Fruit fly (Drosophila melanogaster) whole organism, embryonic: Measurements from ENCODE around the gene CG32554.
A peak's percentile ranks its signal among the peaks of the same experiment; 100 is the strongest.

Experiments
- B-H1 ChIP-seq: fragments of 200-800 bp; sonication (Bioruptor generic); IDR thresholded peaks from 3 replicates; pipeline ENCODE4 v1.3.6; 2022; ENCODE audit warnings: missing biosample characterization, missing genetic modification characterization
- B-H2 ChIP-seq: fragments of 200-800 bp; sonication (Bioruptor generic); optimal IDR thresholded peaks from 2 replicates; lab custom pipeline; 2018; ENCODE audit warnings: missing biosample characterization, mild to moderate bottlenecking, missing genetic modification characterization
- CG10431 ChIP-seq: fragments of 200-800 bp; sonication (Bioruptor generic); optimal IDR thresholded peaks from 3 replicates; lab custom pipeline; 2018; ENCODE audit warnings: missing biosample characterization, mild to moderate bottlenecking, missing genetic modification characterization
- CG10462 ChIP-seq: fragments of 200-800 bp; sonication (Bioruptor generic); optimal IDR thresholded peaks from 2 replicates; lab custom pipeline; 2016; ENCODE audit warnings: missing biosample characterization, missing genetic modification characterization
- CG14441 ChIP-seq: fragments of 200-800 bp; sonication (Bioruptor generic); IDR thresholded peaks from 2 replicates; pipeline ENCODE4 v1.3.6; 2022; ENCODE audit warnings: missing biosample characterization, missing genetic modification characterization
- CG14710 ChIP-seq: fragments of 200-800 bp; sonication (Bioruptor generic); optimal IDR thresholded peaks from 3 replicates; lab custom pipeline; 2019; ENCODE audit warnings: missing biosample characterization, mild to moderate bottlenecking, missing genetic modification characterization, moderate library complexity
- CG15073 ChIP-seq: fragments of 200-800 bp; sonication (Bioruptor generic); optimal IDR thresholded peaks from 2 replicates; lab custom pipeline; 2016; ENCODE audit warnings: missing biosample characterization, missing genetic modification characterization
- CG15269 ChIP-seq: fragments of 200-800 bp; sonication (Bioruptor generic); optimal IDR thresholded peaks from 2 replicates; lab custom pipeline; 2018; ENCODE audit warnings: missing biosample characterization, mild to moderate bottlenecking, missing genetic modification characterization, moderate library complexity
- CG1602 ChIP-seq: fragments of 200-800 bp; sonication (Bioruptor generic); optimal IDR thresholded peaks from 3 replicates; lab custom pipeline; 2016; ENCODE audit warnings: missing biosample characterization, missing genetic modification characterization
- CG17385 ChIP-seq: fragments of 200-800 bp; sonication (Bioruptor generic); optimal IDR thresholded peaks from 3 replicates; lab custom pipeline; 2018; ENCODE audit warnings: missing biosample characterization, mild to moderate bottlenecking, missing genetic modification characterization
- CG17802 ChIP-seq: fragments of 200-800 bp; sonication (Bioruptor generic); optimal IDR thresholded peaks from 2 replicates; lab custom pipeline; 2018; ENCODE audit warnings: missing biosample characterization, mild to moderate bottlenecking, missing genetic modification characterization, moderate library complexity
- CG18764 ChIP-seq: fragments of 200-800 bp; sonication (Bioruptor generic); optimal IDR thresholded peaks from 3 replicates; lab custom pipeline; 2016; ENCODE audit warnings: missing biosample characterization, missing genetic modification characterization
- CG30431 ChIP-seq: fragments of 200-800 bp; sonication (Bioruptor generic); optimal IDR thresholded peaks from 2 replicates; lab custom pipeline; 2017; ENCODE audit warnings: missing biosample characterization, missing genetic modification characterization
- CG3065 ChIP-seq: fragments of 200-800 bp; sonication (Bioruptor generic); optimal IDR thresholded peaks from 2 replicates; lab custom pipeline; 2016; ENCODE audit warnings: missing biosample characterization, missing genetic modification characterization
- CG32532 ChIP-seq: fragments of 200-800 bp; sonication (Bioruptor generic); IDR thresholded peaks from 2 replicates; pipeline ENCODE4 v1.3.6; 2022; ENCODE audit warnings: missing biosample characterization, missing genetic modification characterization
- CG4707 ChIP-seq: fragments of 200-800 bp; sonication (Bioruptor generic); optimal IDR thresholded peaks from 2 replicates; lab custom pipeline; 2018; ENCODE audit warnings: missing biosample characterization, mild to moderate bottlenecking, missing genetic modification characterization, moderate library complexity
- CG8478 ChIP-seq: fragments of >200 bp; optimal IDR thresholded peaks from 2 replicates; lab custom pipeline; 2018
- CG9876 ChIP-seq: fragments of 200-800 bp; sonication (Bioruptor generic); optimal IDR thresholded peaks from 2 replicates; lab custom pipeline; 2016; ENCODE audit warnings: missing biosample characterization, missing genetic modification characterization
- Dref ChIP-seq: fragments of 200-800 bp; sonication (Bioruptor generic); IDR thresholded peaks from 2 replicates; pipeline ENCODE4 v1.3.6; 2022; ENCODE audit warnings: missing biosample characterization, missing genetic modification characterization
- E2f2 ChIP-seq: fragments of 200-800 bp; sonication (Bioruptor generic); IDR thresholded peaks from 2 replicates; pipeline ENCODE4 v1.3.6; 2022; ENCODE audit warnings: missing biosample characterization, missing genetic modification characterization
- Fer3 ChIP-seq: fragments of 200-800 bp; sonication (Bioruptor generic); optimal IDR thresholded peaks from 2 replicates; lab custom pipeline; 2018; ENCODE audit warnings: missing biosample characterization, mild to moderate bottlenecking, missing genetic modification characterization, moderate library complexity
- HLH54F ChIP-seq: fragments of 200-800 bp; sonication (Bioruptor generic); optimal IDR thresholded peaks from 3 replicates; lab custom pipeline; 2016; ENCODE audit warnings: missing biosample characterization, missing genetic modification characterization
- Hr51 ChIP-seq, 2 experiments: fragments of 200-800 bp; sonication (Bioruptor generic); optimal IDR thresholded peaks; 2 replicates in 1 of 2; 3 replicates in 1 of 2; lab custom pipeline; 2016 to 2018; ENCODE audit warnings: missing biosample characterization in 2 of 2, missing genetic modification characterization in 2 of 2, mild to moderate bottlenecking in 1 of 2, moderate library complexity in 1 of 2
- Lim3 ChIP-seq: fragments of 200-800 bp; sonication (Bioruptor generic); IDR thresholded peaks from 2 replicates; pipeline ENCODE4 v1.3.6; 2022; ENCODE audit warnings: missing biosample characterization, missing genetic modification characterization
- MBD-R2 ChIP-seq: fragments of 200-800 bp; sonication (Bioruptor generic); IDR thresholded peaks from 2 replicates; pipeline ENCODE4 v1.3.6; 2022; ENCODE audit warnings: missing biosample characterization, missing genetic modification characterization
- Ptx1 ChIP-seq: fragments of 200-800 bp; sonication (Bioruptor generic); IDR thresholded peaks from 2 replicates; pipeline ENCODE4 v1.3.6; 2022; ENCODE audit warnings: missing biosample characterization, missing genetic modification characterization
- Rx ChIP-seq: fragments of 200-800 bp; sonication (Bioruptor generic); IDR thresholded peaks from 2 replicates; pipeline ENCODE4 v1.3.6; 2022; ENCODE audit warnings: missing biosample characterization, missing genetic modification characterization
- Side ChIP-seq: fragments of 200-800 bp; sonication (Bioruptor generic); optimal IDR thresholded peaks from 2 replicates; lab custom pipeline; 2016; ENCODE audit warnings: missing biosample characterization, missing genetic modification characterization
- TFAM ChIP-seq: fragments of 200-800 bp; sonication (Bioruptor generic); optimal IDR thresholded peaks from 2 replicates; lab custom pipeline; 2017; ENCODE audit warnings: missing biosample characterization, missing genetic modification characterization, inconsistent platforms
- Taf1 ChIP-seq: fragments of 200-800 bp; sonication (Bioruptor generic); IDR thresholded peaks from 2 replicates; pipeline ENCODE4 v1.3.6; 2022; ENCODE audit warnings: missing biosample characterization, missing genetic modification characterization
- Tbp ChIP-seq: fragments of >200 bp; optimal IDR thresholded peaks from 2 replicates; lab custom pipeline; 2018; ENCODE audit warnings: missing biosample characterization, missing genetic modification characterization
- abd-A ChIP-seq: fragments of 200-800 bp; sonication (Bioruptor generic); optimal IDR thresholded peaks from 3 replicates; lab custom pipeline; 2019; ENCODE audit warnings: missing biosample characterization, mild to moderate bottlenecking, missing genetic modification characterization, moderate library complexity
- bbx ChIP-seq: fragments of 200-800 bp; sonication (Bioruptor generic); IDR thresholded peaks from 2 replicates; pipeline ENCODE4 v1.3.6; 2022; ENCODE audit warnings: missing biosample characterization, missing genetic modification characterization; ENCODE audit not compliant: partially characterized antibody
- btn ChIP-seq: fragments of 200-800 bp; sonication (Bioruptor generic); optimal IDR thresholded peaks from 2 replicates; lab custom pipeline; 2016; ENCODE audit warnings: missing biosample characterization, missing genetic modification characterization
- chm ChIP-seq: fragments of 200-800 bp; sonication (Bioruptor generic); IDR thresholded peaks from 2 replicates; pipeline ENCODE4 v1.3.6; 2022; ENCODE audit warnings: missing biosample characterization, missing genetic modification characterization
- crol ChIP-seq: fragments of 200-800 bp; sonication (Bioruptor generic); IDR thresholded peaks from 2 replicates; pipeline ENCODE4 v1.3.6; 2022; ENCODE audit warnings: missing biosample characterization, missing genetic modification characterization
- danr ChIP-seq: fragments of 200-800 bp; sonication (Bioruptor generic); IDR thresholded peaks from 2 replicates; pipeline ENCODE4 v1.3.6; 2022; ENCODE audit warnings: missing biosample characterization, missing genetic modification characterization
- dmrt11E ChIP-seq: fragments of 200-800 bp; sonication (Bioruptor generic); optimal IDR thresholded peaks from 3 replicates; lab custom pipeline; 2018; ENCODE audit warnings: missing biosample characterization, mild to moderate bottlenecking, missing genetic modification characterization, moderate library complexity
- eve ChIP-seq, 2 experiments: fragments of >200 bp; optimal IDR thresholded peaks; 2 replicates each; lab custom pipeline; 2017; ENCODE audit warnings: missing biosample characterization in 2 of 2, missing genetic modification characterization in 2 of 2
- eyg ChIP-seq: fragments of 200-800 bp; sonication (Bioruptor generic); optimal IDR thresholded peaks from 3 replicates; lab custom pipeline; 2016; ENCODE audit warnings: missing biosample characterization, missing genetic modification characterization
- fd64A ChIP-seq: fragments of 200-800 bp; sonication (Bioruptor generic); optimal IDR thresholded peaks from 3 replicates; lab custom pipeline; 2018; ENCODE audit warnings: missing biosample characterization, mild to moderate bottlenecking, missing genetic modification characterization
- fru ChIP-seq: fragments of >200 bp; optimal IDR thresholded peaks from 2 replicates; lab custom pipeline; 2017
- gfzf ChIP-seq: fragments of 200-800 bp; sonication (Bioruptor generic); optimal IDR thresholded peaks from 2 replicates; lab custom pipeline; 2016; ENCODE audit warnings: missing biosample characterization, mild to moderate bottlenecking, missing genetic modification characterization, moderate library complexity
- hkb ChIP-seq, 2 experiments: fragments of 200-800 bp in 1 of 2; fragments of >200 bp in 1 of 2; sonication (Bioruptor generic) in 1 of 2; IDR thresholded peaks in 1 of 2; optimal IDR thresholded peaks in 1 of 2; 2 replicates each; pipeline versions ENCODE4 v1.3.6 to Lab custom; 2017 to 2022; ENCODE audit warnings: missing biosample characterization in 1 of 2, missing genetic modification characterization in 1 of 2
- ind ChIP-seq: fragments of 200-800 bp; sonication (Bioruptor generic); optimal IDR thresholded peaks from 3 replicates; lab custom pipeline; 2016; ENCODE audit warnings: missing biosample characterization, missing genetic modification characterization
- inv ChIP-seq: fragments of 200-800 bp; sonication (Bioruptor generic); IDR thresholded peaks from 2 replicates; pipeline ENCODE4 v1.3.6; 2022; ENCODE audit warnings: missing biosample characterization, missing genetic modification characterization; ENCODE audit not compliant: partially characterized antibody
- lbe ChIP-seq: fragments of 200-800 bp; sonication (Bioruptor generic); optimal IDR thresholded peaks from 2 replicates; lab custom pipeline; 2016; ENCODE audit warnings: missing biosample characterization, mild to moderate bottlenecking, missing genetic modification characterization
- org-1 ChIP-seq: fragments of 200-800 bp; sonication (Bioruptor generic); optimal IDR thresholded peaks from 2 replicates; lab custom pipeline; 2017; ENCODE audit warnings: missing biosample characterization, missing genetic modification characterization
- so ChIP-seq: fragments of 200-800 bp; sonication (Bioruptor generic); IDR thresholded peaks from 3 replicates; pipeline ENCODE4 v1.3.6; 2022; ENCODE audit warnings: missing biosample characterization, missing genetic modification characterization
- tna ChIP-seq: fragments of 200-800 bp; sonication (Bioruptor generic); IDR thresholded peaks from 2 replicates; pipeline ENCODE4 v1.3.6; 2022; ENCODE audit warnings: missing biosample characterization, missing genetic modification characterization; ENCODE audit not compliant: partially characterized antibody
- twi ChIP-seq: fragments of 200-800 bp; optimal IDR thresholded peaks from 2 replicates; lab custom pipeline; 2019; ENCODE audit warnings: missing biosample characterization, mild to moderate bottlenecking, missing genetic modification characterization, moderate library complexity
- wor ChIP-seq: fragments of 200-800 bp; sonication (Bioruptor generic); IDR thresholded peaks from 2 replicates; pipeline ENCODE4 v1.3.6; 2022; ENCODE audit warnings: missing biosample characterization, missing genetic modification characterization
- z ChIP-seq: fragments of 200-800 bp; sonication (Bioruptor generic); IDR thresholded peaks from 3 replicates; pipeline ENCODE4 v1.3.6; 2022; ENCODE audit warnings: missing biosample characterization, missing genetic modification characterization

Gene CG32554

dm6 chrX:17820252-17820651 is 32.2 kb downstream of the CG32554 start (continued):
- TF ChIP-seq Dref (GFP tag; lab: Robert Waterston, UW) = no peak
- no peak for TF ChIP-seq twi (tag; lab: Kevin White, UChicago)
- no peak for TF ChIP-seq hkb (optimal IDR thresholded peaks at IDR 0.05; lab: Kevin White, UChicago)
- TF ChIP-seq hkb (GFP tag; IDR thresholded peaks at IDR 0.05; lab: Robert Waterston, UW) = no peak
- TF ChIP-seq CG14710 (tag; lab: Kevin White, UChicago) = peak; percentile 4
- no peak for TF ChIP-seq TFAM (GFP tag; lab: Kevin White, UChicago)
- TF ChIP-seq CG15269 (tag; lab: Kevin White, UChicago) = no peak
- no peak for TF ChIP-seq Rx
- TF ChIP-seq CG4707 (GFP tag; lab: Kevin White, UChicago) = no peak
- peak; percentile 35 for TF ChIP-seq CG1602 (GFP tag; lab: Kevin White, UChicago)
- no peak; the same call in 1 of the 2 replicates for TF ChIP-seq inv (GFP tag; lab: Robert Waterston, UW)
- no peak for TF ChIP-seq CG18764 (GFP tag; lab: Kevin White, UChicago)
- TF ChIP-seq crol = no peak
- no peak for TF ChIP-seq z (GFP tag; lab: Robert Waterston, UW)
- TF ChIP-seq tna = no peak
- no peak for TF ChIP-seq gfzf (GFP tag; lab: Kevin White, UChicago)
- no peak for TF ChIP-seq Side
- TF ChIP-seq CG14441 (GFP tag; lab: Robert Waterston, UW) = no peak
- TF ChIP-seq B-H1 (GFP tag; lab: Robert Waterston, UW) = no peak
- peak; percentile 48; the same call in 1 of the 2 replicates for TF ChIP-seq Ptx1
- TF ChIP-seq lbe (GFP tag; lab: Kevin White, UChicago) = no peak
- TF ChIP-seq CG10431 (GFP tag; lab: Kevin White, UChicago) = no peak
- no peak for TF ChIP-seq CG3065 (GFP tag; lab: Kevin White, UChicago)
- no peak for TF ChIP-seq fru (lab: Kevin White, UChicago)
- no peak for TF ChIP-seq HLH54F (GFP tag; lab: Kevin White, UChicago)
- peak; percentile 48 for TF ChIP-seq CG9876 (GFP tag; lab: Kevin White, UChicago)
- no peak for TF ChIP-seq Fer3 (tag; lab: Kevin White, UChicago)
- TF ChIP-seq danr (GFP tag; lab: Robert Waterston, UW) = no peak
- no peak for TF ChIP-seq CG10462 (GFP tag; lab: Kevin White, UChicago)
- no peak for TF ChIP-seq so
- TF ChIP-seq fd64A = no peak
- peak; percentile 0 for TF ChIP-seq dmrt11E
- TF ChIP-seq B-H2 (GFP tag; lab: Kevin White, UChicago) = no peak
- TF ChIP-seq abd-A (tag; lab: Kevin White, UChicago) = peak; percentile 40
- no peak for TF ChIP-seq eyg
- no peak for TF ChIP-seq E2f2
- no peak for TF ChIP-seq Hr51 (GFP tag; optimal IDR thresholded peaks at IDR 0.05; lab: Kevin White, UChicago)
- TF ChIP-seq ind = no peak
- peak; percentile 19; the same call in 1 of the 2 replicates for TF ChIP-seq MBD-R2 (GFP tag; lab: Robert Waterston, UW)
- TF ChIP-seq CG8478 = peak; percentile 5
- TF ChIP-seq CG30431 (GFP tag; lab: Kevin White, UChicago) = no peak
- TF ChIP-seq Tbp (GFP tag; lab: Kevin White, UChicago) = no peak
- TF ChIP-seq Taf1 = no peak
- 0 out of 2 replicates have a peak, but pooled peaks have one; percentile 9 for TF ChIP-seq bbx (GFP tag; lab: Robert Waterston, UW)
- TF ChIP-seq wor (GFP tag; lab: Robert Waterston, UW) = no peak
- no peak for TF ChIP-seq CG15073 (GFP tag; lab: Kevin White, UChicago)
- TF ChIP-seq CG32532 (GFP tag; lab: Robert Waterston, UW) = peak; percentile 68
- TF ChIP-seq chm (GFP tag; lab: Robert Waterston, UW) = no peak
- no peak for TF ChIP-seq CG17385
- TF ChIP-seq Lim3 (GFP tag; lab: Robert Waterston, UW) = no peak
- TF ChIP-seq CG17802 (tag; lab: Kevin White, UChicago) = no peak
- TF ChIP-seq btn = no peak
- TF ChIP-seq eve (GFP tag; optimal IDR thresholded peaks at IDR 0.05; lab: Kevin White, UChicago) = no peak
- TF ChIP-seq org-1 (GFP tag; lab: Kevin White, UChicago) = no peak
